Fruit fly (Drosophila melanogaster): ENCODE results near the gene CG17219.

The CG17219 gene

DNA sequence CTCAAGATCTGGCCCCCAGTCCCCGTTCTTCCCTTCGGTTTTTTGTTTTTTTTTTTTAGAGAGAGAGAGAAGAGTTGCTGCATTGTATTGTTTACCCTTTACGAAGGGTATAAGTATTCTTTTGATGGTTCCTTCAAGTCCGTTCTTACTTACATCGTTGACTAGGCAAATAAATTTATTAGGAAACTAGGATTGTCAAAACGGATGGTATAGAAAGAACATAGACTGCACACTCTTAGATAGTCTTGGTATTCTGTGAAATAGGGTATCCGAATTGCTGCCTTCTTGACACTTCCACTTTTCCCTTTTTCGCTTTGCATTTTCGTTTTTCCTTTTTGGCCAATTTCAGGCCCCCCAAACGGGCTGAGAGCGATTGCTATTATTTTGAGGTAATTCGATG, 17.6 kb upstream of the CG17219 start (continued):
- TF ChIP-seq pdm3 (GFP tag; optimal IDR thresholded peaks at IDR 0.05): peak; percentile 86
- TF ChIP-seq Hr39 (GFP tag; optimal IDR thresholded peaks at IDR 0.05): peak; percentile 90
- TF ChIP-seq Eip93F (GFP tag; optimal IDR thresholded peaks at IDR 0.05): peak; percentile 50
- TF ChIP-seq fd59A (GFP tag; optimal IDR thresholded peaks at IDR 0.05): peak; percentile 71
- peak; percentile 65 for TF ChIP-seq CG8319 (GFP tag; optimal IDR thresholded peaks at IDR 0.05)
- no peak for TF ChIP-seq CG4318 (GFP tag; optimal IDR thresholded peaks at IDR 0.05)
- peak; percentile 88 for TF ChIP-seq Met (GFP tag; optimal IDR thresholded peaks at IDR 0.05)
- TF ChIP-seq lz (GFP tag; optimal IDR thresholded peaks at IDR 0.05): peak; percentile 85

- TF ChIP-seq achi (GFP tag; optimal IDR thresholded peaks at IDR 0.05): peak; percentile 58
- peak; percentile 35 for TF ChIP-seq CG34406 (GFP tag; optimal IDR thresholded peaks at IDR 0.05)
- peak; percentile 89 for TF ChIP-seq CG6163 (GFP tag; IDR thresholded peaks at IDR 0.05)
- no peak for TF ChIP-seq CG10669 (GFP tag; optimal IDR thresholded peaks at IDR 0.05)
- TF ChIP-seq net (GFP tag; optimal IDR thresholded peaks at IDR 0.05): peak; percentile 67
- peak; percentile 70 for TF ChIP-seq CG3919 (GFP tag; optimal IDR thresholded peaks at IDR 0.05)
- no peak for TF ChIP-seq CG6808 (GFP tag; optimal IDR thresholded peaks at IDR 0.05)
- TF ChIP-seq eg (GFP tag; IDR thresholded peaks at IDR 0.05): peak; percentile 82
- no peak for TF ChIP-seq Sox15 (GFP tag; optimal IDR thresholded peaks at IDR 0.05)
- no peak for TF ChIP-seq Blimp-1 (GFP tag; optimal IDR thresholded peaks at IDR 0.05)
- no peak for TF ChIP-seq Smox (GFP tag; optimal IDR thresholded peaks at IDR 0.05)
- TF ChIP-seq Gug (GFP tag; IDR thresholded peaks at IDR 0.05): peak; percentile 64
- no peak for TF ChIP-seq fkh (GFP tag; optimal IDR thresholded peaks at IDR 0.05)
- peak; percentile 86 for TF ChIP-seq CG32006 (GFP tag; optimal IDR thresholded peaks at IDR 0.05)
- TF ChIP-seq Ets96B (tag; optimal IDR thresholded peaks at IDR 0.05): peak; percentile 46
- no peak for TF ChIP-seq CG9139 (GFP tag; optimal IDR thresholded peaks at IDR 0.05)
- no peak for TF ChIP-seq Hr38 (GFP tag; optimal IDR thresholded peaks at IDR 0.05)
- TF ChIP-seq Eip75B (GFP tag; optimal IDR thresholded peaks at IDR 0.05): peak; percentile 41
- peak; percentile 37 for TF ChIP-seq CG6792 (GFP tag; optimal IDR thresholded peaks at IDR 0.05)
- peak; percentile 60 for TF ChIP-seq Sox14 (GFP tag; optimal IDR thresholded peaks at IDR 0.05)
- TF ChIP-seq CG10631 (GFP tag; optimal IDR thresholded peaks at IDR 0.05): no peak
- peak; percentile 62; the same call in 1 of the 2 replicates for TF ChIP-seq CG11294 (GFP tag; IDR thresholded peaks at IDR 0.05)
- peak; percentile 86 for TF ChIP-seq Eip78C (GFP tag)
- peak in 1 of 2 experiments; percentile 9 for TF ChIP-seq ss (GFP tag; optimal IDR thresholded peaks at IDR 0.05)
- TF ChIP-seq acj6 (GFP tag; optimal IDR thresholded peaks at IDR 0.05): no peak
- peak; percentile 83 for TF ChIP-seq Hr4 (GFP tag; optimal IDR thresholded peaks at IDR 0.05)
- TF ChIP-seq svp (GFP tag): peak; percentile 42
- peak; percentile 37 for TF ChIP-seq CG11762 (GFP tag; optimal IDR thresholded peaks at IDR 0.05; ENCODE audit: insufficient read depth)
- peak; percentile 39 for TF ChIP-seq Sox102F (GFP tag; optimal IDR thresholded peaks at IDR 0.05)
- peak; percentile 42 for TF ChIP-seq dac (GFP tag; optimal IDR thresholded peaks at IDR 0.05)
- TF ChIP-seq CG31627 (GFP tag; optimal IDR thresholded peaks at IDR 0.05): peak; percentile 37
- no peak for TF ChIP-seq Met (GFP tag; optimal IDR thresholded peaks at IDR 0.05)
- TF ChIP-seq esn (GFP tag; optimal IDR thresholded peaks at IDR 0.05): peak; percentile 53
- TF ChIP-seq dsx (GFP tag; optimal IDR thresholded peaks at IDR 0.05; ENCODE audit: poor library complexity, severe bottlenecking): peak; percentile 38
- peak; percentile 42 for TF ChIP-seq CG8632 (GFP tag; optimal IDR thresholded peaks at IDR 0.05)
- no peak for TF ChIP-seq OdsH (GFP tag; optimal IDR thresholded peaks at IDR 0.05)
- TF ChIP-seq topi (GFP tag; optimal IDR thresholded peaks at IDR 0.05): peak; percentile 54
- TF ChIP-seq vri (GFP tag; optimal IDR thresholded peaks at IDR 0.05): peak; percentile 12
- TF ChIP-seq CG16779 (tag; optimal IDR thresholded peaks at IDR 0.05): peak; percentile 18
- peak; percentile 62 for TF ChIP-seq pdm3 (GFP tag; optimal IDR thresholded peaks at IDR 0.05)
- TF ChIP-seq CG11902 (GFP tag; optimal IDR thresholded peaks at IDR 0.05): no peak
- TF ChIP-seq Ets21C (GFP tag; optimal IDR thresholded peaks at IDR 0.05): no peak
- peak; percentile 76 for TF ChIP-seq CG8119 (GFP tag; IDR thresholded peaks at IDR 0.05)
- no peak for TF ChIP-seq CG6854 (GFP tag; optimal IDR thresholded peaks at IDR 0.05)
- TF ChIP-seq Eip93F (GFP tag; optimal IDR thresholded peaks at IDR 0.05): no peak
- peak; percentile 33 for TF ChIP-seq CG3032 (tag; optimal IDR thresholded peaks at IDR 0.05)
These were observed 16.3 kb upstream of the CG17219 start for dm6 chr2L:3012780-3013179.
